Fruit fly (Drosophila melanogaster): ENCODE data around the gene GAPsec.

dm6 chr3L:8575844-8576842 is 47.6 kb downstream of the GAPsec start, which contains the start of the genes CG6638 and CG43078:
- no peak for TF ChIP-seq CG8478 (optimal IDR thresholded peaks at IDR 0.05)
- TF ChIP-seq CTCF (optimal IDR thresholded peaks at IDR 0.05), result no peak

All from S2 (cell line).